Fruit fly (Drosophila melanogaster) whole organism: Measurements from ENCODE around the gene mRpS24.

ENCODE experiments used
- CG8478 ChIP-seq: fragments of >200 bp; optimal IDR thresholded peaks from 2 replicates; lab custom pipeline; 2018; ENCODE audit warnings: inconsistent platforms
- pan ChIP-seq: fragments of >200 bp; optimal IDR thresholded peaks from 2 replicates; lab custom pipeline; 2017
- psq ChIP-seq: fragments of >200 bp; optimal IDR thresholded peaks from 2 replicates; lab custom pipeline; 2017
- usp ChIP-seq: fragments of >200 bp; optimal IDR thresholded peaks from 2 replicates; lab custom pipeline; 2017; ENCODE audit warnings: missing biosample characterization, missing genetic modification characterization, mixed read lengths

DNA sequence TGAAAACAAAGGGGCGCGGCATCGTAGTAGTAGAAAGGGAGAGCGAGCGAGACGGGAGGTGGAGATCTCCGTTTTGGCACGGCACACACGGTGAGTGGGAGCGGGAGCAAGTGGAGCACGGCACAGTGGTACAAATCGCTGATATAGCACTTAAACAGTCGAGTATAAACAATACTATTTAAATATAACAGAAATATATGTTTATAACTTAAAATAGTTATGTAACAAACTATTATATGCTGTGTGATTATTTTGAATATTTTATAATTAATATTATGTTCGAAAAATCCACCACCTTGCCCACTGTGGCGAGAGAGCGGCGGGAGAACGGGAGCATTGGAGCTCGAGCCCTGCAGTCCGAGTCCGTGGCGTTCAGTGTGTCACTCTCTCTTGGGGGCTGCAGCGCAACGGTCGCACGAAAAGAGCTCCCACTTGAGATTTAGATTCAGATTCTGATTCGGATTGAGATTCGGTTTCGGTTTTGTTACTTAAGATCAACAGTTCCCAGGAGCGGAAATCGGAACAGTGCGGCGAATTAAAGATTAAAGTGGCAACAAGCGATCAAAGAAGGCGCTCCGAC, 22.2 kb downstream of the mRpS24 start, which contains the start of gene Kal1:
- TF ChIP-seq pan (lab: Kevin White, UChicago) (no peak), psq (lab: Kevin White, UChicago) (no peak), usp (no peak), CG8478 (no peak)
